Fruit fly (Drosophila melanogaster) whole organism, embryonic: Measurements from ENCODE around the gene CG11980.

Experiments
- B-H2 ChIP-seq: fragments of 200-800 bp; sonication (Bioruptor generic); optimal IDR thresholded peaks from 2 replicates; lab custom pipeline; 2018; ENCODE audit warnings: missing biosample characterization, mild to moderate bottlenecking, missing genetic modification characterization
- Blimp-1 ChIP-seq: fragments of 200-800 bp; sonication (Bioruptor generic); optimal IDR thresholded peaks from 3 replicates; lab custom pipeline; 2018; ENCODE audit warnings: missing biosample characterization, missing genetic modification characterization, mild to moderate bottlenecking, moderate library complexity, missing genetic modification reagents
- CG10565 ChIP-seq: fragments of 200-800 bp; sonication (Bioruptor generic); optimal IDR thresholded peaks from 3 replicates; lab custom pipeline; 2016; ENCODE audit warnings: missing biosample characterization, mild to moderate bottlenecking, missing genetic modification characterization
- CG11398 ChIP-seq: fragments of 200-800 bp; sonication (Bioruptor generic); optimal IDR thresholded peaks from 2 replicates; lab custom pipeline; 2016; ENCODE audit warnings: missing biosample characterization, missing genetic modification characterization
- CG12104 ChIP-seq: fragments of 200-800 bp; sonication (Bioruptor generic); optimal IDR thresholded peaks from 3 replicates; lab custom pipeline; 2016; ENCODE audit warnings: missing biosample characterization, missing genetic modification characterization
- CG15269 ChIP-seq: fragments of 200-800 bp; sonication (Bioruptor generic); optimal IDR thresholded peaks from 2 replicates; lab custom pipeline; 2018; ENCODE audit warnings: missing biosample characterization, mild to moderate bottlenecking, missing genetic modification characterization, moderate library complexity
- CG15601 ChIP-seq: fragments of 200-800 bp; sonication (Bioruptor generic); optimal IDR thresholded peaks from 3 replicates; lab custom pipeline; 2019; ENCODE audit warnings: missing biosample characterization, mild to moderate bottlenecking, missing genetic modification characterization, moderate library complexity
- CG1832 ChIP-seq: fragments of 200-800 bp; sonication (Bioruptor generic); optimal IDR thresholded peaks from 2 replicates; lab custom pipeline; 2017; ENCODE audit warnings: missing biosample characterization, mild to moderate bottlenecking, missing genetic modification characterization, inconsistent platforms
- CG2889 ChIP-seq: fragments of 200-800 bp; sonication (Bioruptor generic); IDR thresholded peaks from 3 replicates; pipeline ENCODE4 v1.3.6; 2022; ENCODE audit warnings: missing biosample characterization, missing genetic modification characterization
- CG30020 ChIP-seq: fragments of 200-800 bp; optimal IDR thresholded peaks from 2 replicates; lab custom pipeline; 2019; ENCODE audit warnings: missing biosample characterization, mild to moderate bottlenecking, missing genetic modification characterization, moderate library complexity
- CG3065 ChIP-seq: fragments of 200-800 bp; sonication (Bioruptor generic); optimal IDR thresholded peaks from 2 replicates; lab custom pipeline; 2016; ENCODE audit warnings: missing biosample characterization, missing genetic modification characterization
- CG3995 ChIP-seq: fragments of 200-800 bp; sonication (Bioruptor generic); optimal IDR thresholded peaks from 3 replicates; lab custom pipeline; 2016; ENCODE audit warnings: missing biosample characterization, missing genetic modification characterization
- CG4360 ChIP-seq: fragments of 200-800 bp; sonication (Bioruptor generic); IDR thresholded peaks from 2 replicates; pipeline ENCODE4 v1.3.6; 2022; ENCODE audit warnings: missing biosample characterization, missing genetic modification characterization
- CG4854 ChIP-seq: fragments of 200-800 bp; sonication (Bioruptor generic); optimal IDR thresholded peaks from 2 replicates; lab custom pipeline; 2016; ENCODE audit warnings: missing biosample characterization, missing genetic modification characterization, inconsistent platforms
- CG7357 ChIP-seq: fragments of 200-800 bp; sonication (Bioruptor generic); IDR thresholded peaks from 3 replicates; pipeline ENCODE4 v1.3.6; 2022; ENCODE audit warnings: missing biosample characterization, missing genetic modification characterization
- CG7839 ChIP-seq: fragments of 200-800 bp; sonication (Bioruptor generic); optimal IDR thresholded peaks from 3 replicates; lab custom pipeline; 2018; ENCODE audit warnings: missing biosample characterization, mild to moderate bottlenecking, missing genetic modification characterization, moderate library complexity
- Camta ChIP-seq: fragments of 200-800 bp; sonication (Bioruptor generic); optimal IDR thresholded peaks from 2 replicates; lab custom pipeline; 2016; ENCODE audit warnings: missing biosample characterization, missing genetic modification characterization
- ERR ChIP-seq: fragments of 200-800 bp; sonication (Bioruptor generic); optimal IDR thresholded peaks from 2 replicates; lab custom pipeline; 2016; ENCODE audit warnings: missing biosample characterization, missing genetic modification characterization
- GATAe ChIP-seq: fragments of 200-800 bp; sonication (Bioruptor generic); conservative IDR thresholded peaks from 2 replicates; pipeline ENCODE4 v1.3.6; 2022; ENCODE audit warnings: missing biosample characterization, missing genetic modification characterization
- HmgD ChIP-seq: fragments of 200-800 bp; sonication (Bioruptor generic); optimal IDR thresholded peaks from 3 replicates; lab custom pipeline; 2016; ENCODE audit warnings: missing biosample characterization, missing genetic modification characterization
- Kr ChIP-seq: fragments of 200-800 bp; sonication (Bioruptor generic); optimal IDR thresholded peaks from 2 replicates; lab custom pipeline; 2017; ENCODE audit warnings: missing biosample characterization, mild to moderate bottlenecking, missing genetic modification characterization
- Max ChIP-seq: fragments of 200-800 bp; sonication (Bioruptor generic); optimal IDR thresholded peaks from 2 replicates; lab custom pipeline; 2016; ENCODE audit warnings: missing biosample characterization, mild to moderate bottlenecking, missing genetic modification characterization
- Nf-YB ChIP-seq: fragments of 200-800 bp; sonication (Bioruptor generic); optimal IDR thresholded peaks from 3 replicates; lab custom pipeline; 2019; ENCODE audit warnings: missing biosample characterization, mild to moderate bottlenecking, missing genetic modification characterization, moderate library complexity
- Side ChIP-seq: fragments of 200-800 bp; sonication (Bioruptor generic); optimal IDR thresholded peaks from 2 replicates; lab custom pipeline; 2016; ENCODE audit warnings: missing biosample characterization, missing genetic modification characterization
- Six4 ChIP-seq: fragments of 200-800 bp; sonication (Bioruptor generic); optimal IDR thresholded peaks from 2 replicates; lab custom pipeline; 2016; ENCODE audit warnings: missing biosample characterization, missing genetic modification characterization
- Ssrp ChIP-seq: fragments of 200-800 bp; sonication (Bioruptor generic); optimal IDR thresholded peaks from 2 replicates; lab custom pipeline; 2018; ENCODE audit warnings: missing biosample characterization, mild to moderate bottlenecking, missing genetic modification characterization, moderate library complexity
- YL-1 ChIP-seq: fragments of 200-800 bp; sonication (Bioruptor generic); optimal IDR thresholded peaks from 3 replicates; lab custom pipeline; 2017; ENCODE audit warnings: missing biosample characterization, mild to moderate bottlenecking, missing genetic modification characterization
- bbx ChIP-seq: fragments of 200-800 bp; sonication (Bioruptor generic); IDR thresholded peaks from 2 replicates; pipeline ENCODE4 v1.3.6; 2022; ENCODE audit warnings: missing biosample characterization, missing genetic modification characterization; ENCODE audit not compliant: partially characterized antibody
- crol ChIP-seq: fragments of 200-800 bp; sonication (Bioruptor generic); IDR thresholded peaks from 2 replicates; pipeline ENCODE4 v1.3.6; 2022; ENCODE audit warnings: missing biosample characterization, missing genetic modification characterization
- crp ChIP-seq, 2 experiments: fragments of 200-800 bp; sonication (Bioruptor generic); optimal IDR thresholded peaks; 2 replicates in 1 of 2; 3 replicates in 1 of 2; lab custom pipeline; 2017; ENCODE audit warnings: missing biosample characterization in 2 of 2, missing genetic modification characterization in 2 of 2, mild to moderate bottlenecking in 1 of 2, moderate library complexity in 1 of 2
- fd64A ChIP-seq: fragments of 200-800 bp; sonication (Bioruptor generic); optimal IDR thresholded peaks from 3 replicates; lab custom pipeline; 2018; ENCODE audit warnings: missing biosample characterization, mild to moderate bottlenecking, missing genetic modification characterization
- grau ChIP-seq: fragments of 200-800 bp; optimal IDR thresholded peaks from 3 replicates; lab custom pipeline; 2019; ENCODE audit warnings: missing biosample characterization, mild to moderate bottlenecking, missing genetic modification characterization, moderate library complexity
- hbn ChIP-seq: fragments of 200-800 bp; sonication (Bioruptor generic); IDR thresholded peaks from 2 replicates; pipeline ENCODE4 v1.3.6; 2022; ENCODE audit warnings: missing biosample characterization, missing genetic modification characterization; ENCODE audit not compliant: partially characterized antibody
- lbe ChIP-seq: fragments of 200-800 bp; sonication (Bioruptor generic); optimal IDR thresholded peaks from 2 replicates; lab custom pipeline; 2016; ENCODE audit warnings: missing biosample characterization, mild to moderate bottlenecking, missing genetic modification characterization
- mirr ChIP-seq: fragments of 200-800 bp; sonication (Bioruptor generic); optimal IDR thresholded peaks from 3 replicates; lab custom pipeline; 2018; ENCODE audit warnings: missing biosample characterization, mild to moderate bottlenecking, missing genetic modification characterization
- nom ChIP-seq: fragments of 200-800 bp; sonication (Bioruptor generic); optimal IDR thresholded peaks from 2 replicates; lab custom pipeline; 2017; ENCODE audit warnings: missing biosample characterization, missing genetic modification characterization, mild to moderate bottlenecking, moderate library complexity, missing genetic modification reagents
- onecut ChIP-seq: fragments of 200-800 bp; sonication (Bioruptor generic); IDR thresholded peaks from 2 replicates; pipeline ENCODE4 v1.3.6; 2022; ENCODE audit warnings: missing biosample characterization, missing genetic modification characterization
- tup ChIP-seq: fragments of 200-800 bp; sonication (Bioruptor generic); optimal IDR thresholded peaks from 2 replicates; lab custom pipeline; 2016; ENCODE audit warnings: missing biosample characterization, mild to moderate bottlenecking, missing genetic modification characterization, moderate library complexity

CG11980 gene

DNA sequence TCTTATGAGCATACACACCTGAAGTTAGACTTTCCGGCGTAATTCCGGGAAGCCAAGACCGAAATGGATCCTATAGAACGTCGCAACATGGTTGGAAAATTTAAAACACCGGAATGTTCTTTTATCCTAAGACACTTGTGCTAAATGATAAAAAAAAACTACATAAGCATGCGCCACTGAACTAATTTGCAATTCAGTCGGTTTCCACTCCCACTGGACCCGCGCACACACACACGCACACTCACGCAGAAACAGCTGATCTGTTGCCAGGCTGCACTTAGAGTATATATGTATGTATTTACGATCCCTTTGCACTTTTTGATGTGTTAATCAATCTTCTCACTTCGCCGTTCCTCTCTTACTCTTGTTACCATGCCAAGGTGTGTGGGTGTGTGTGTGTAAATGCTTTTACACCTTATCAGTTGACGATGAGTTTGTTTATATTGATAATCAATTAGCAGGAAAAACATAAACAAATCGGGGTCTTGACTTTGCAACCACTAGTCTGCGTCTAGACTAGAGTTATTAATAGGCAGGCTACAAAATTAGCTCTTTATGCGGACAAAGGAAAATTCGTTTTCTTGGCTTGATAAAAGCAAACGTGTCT is 44.8 kb downstream of the CG11980 start, which contains the start of gene Mst85C (continued):
- no peak for TF ChIP-seq CG12104 (GFP tag; lab: Kevin White, UChicago)
- TF ChIP-seq crp (GFP tag; optimal IDR thresholded peaks at IDR 0.05; lab: Kevin White, UChicago), result peak in 1 of 2 experiments; percentile 50
- TF ChIP-seq CG11398 (GFP tag; lab: Kevin White, UChicago), result no peak
- TF ChIP-seq CG15601, result peak; percentile 17
- peak; percentile 15 for TF ChIP-seq YL-1 (GFP tag; lab: Kevin White, UChicago)
- 0 out of 2 replicates have a peak, but pooled peaks have one; percentile 0 for TF ChIP-seq onecut (GFP tag; lab: Robert Waterston, UW)
- TF ChIP-seq CG4360, result no peak
- TF ChIP-seq lbe (GFP tag; lab: Kevin White, UChicago), result peak; percentile 20
- TF ChIP-seq Ssrp (tag; lab: Kevin White, UChicago), result no peak
- TF ChIP-seq Max (GFP tag; lab: Kevin White, UChicago), result no peak
- no peak for TF ChIP-seq hbn
- no peak for TF ChIP-seq CG1832
- no peak for TF ChIP-seq GATAe
- no peak for TF ChIP-seq CG3065 (GFP tag; lab: Kevin White, UChicago)
- TF ChIP-seq HmgD (GFP tag; lab: Kevin White, UChicago), result peak; percentile 16
- peak; percentile 20 for TF ChIP-seq Blimp-1 (GFP tag; lab: Kevin White, UChicago)
- no peak for TF ChIP-seq CG10565 (GFP tag; lab: Kevin White, UChicago)
- peak; percentile 33 for TF ChIP-seq mirr (GFP tag; lab: Kevin White, UChicago)
- TF ChIP-seq bbx (GFP tag; lab: Robert Waterston, UW), result no peak
- no peak for TF ChIP-seq grau
- TF ChIP-seq CG30020 (tag; lab: Kevin White, UChicago), result no peak
- no peak for TF ChIP-seq Nf-YB
- TF ChIP-seq CG4854 (GFP tag; lab: Kevin White, UChicago), result no peak
- peak; percentile 62 for TF ChIP-seq nom
- TF ChIP-seq ERR (GFP tag; lab: Kevin White, UChicago), result no peak
- no peak for TF ChIP-seq Camta (GFP tag; lab: Kevin White, UChicago)
- TF ChIP-seq crol (GFP tag; lab: Robert Waterston, UW), result no peak
- TF ChIP-seq CG7357 (GFP tag; lab: Robert Waterston, UW), result no peak
- TF ChIP-seq tup (GFP tag; lab: Kevin White, UChicago), result no peak
- TF ChIP-seq CG7839 (tag; lab: Kevin White, UChicago), result no peak
- peak; percentile 8 for TF ChIP-seq fd64A (GFP tag; lab: Kevin White, UChicago)
- no peak for TF ChIP-seq Kr
- no peak for TF ChIP-seq CG15269 (tag; lab: Kevin White, UChicago)
- no peak for TF ChIP-seq B-H2 (GFP tag; lab: Kevin White, UChicago)
- no peak for TF ChIP-seq Six4
- TF ChIP-seq CG3995 (GFP tag; lab: Kevin White, UChicago), result no peak
- TF ChIP-seq CG2889, result no peak
- TF ChIP-seq Side (GFP tag; lab: Kevin White, UChicago), result no peak
